Fruit fly (Drosophila melanogaster): ENCODE measurements around the gene CG12535.
A peak's percentile ranks its signal among the peaks of the same experiment; 100 is the strongest.

CG12535 gene

dm6 chrX:3476009-3476408, 27.3 kb upstream of the CG12535 start (continued):
- TF ChIP-seq luna (GFP tag; optimal IDR thresholded peaks at IDR 0.05) (no peak), tap (tag; optimal IDR thresholded peaks at IDR 0.05) (peak; percentile 28), slbo (GFP tag; IDR thresholded peaks at IDR 0.05) (no peak), HLHmδ (GFP tag; optimal IDR thresholded peaks at IDR 0.05) (no peak), vvl (GFP tag; IDR thresholded peaks at IDR 0.05) (0 out of 2 replicates have a peak, but pooled peaks have one; percentile 24), Taf1 (GFP tag; IDR thresholded peaks at IDR 0.05) (no peak), CG13624 (GFP tag; optimal IDR thresholded peaks at IDR 0.05) (no peak), CG11247 (GFP tag; IDR thresholded peaks at IDR 0.05) (no peak), CG17186 (GFP tag; optimal IDR thresholded peaks at IDR 0.05) (no peak), gcm2 (GFP tag; optimal IDR thresholded peaks at IDR 0.05) (no peak), aop (GFP tag; IDR thresholded peaks at IDR 0.05) (no peak), phol (tag; optimal IDR thresholded peaks at IDR 0.05) (peak; percentile 62), Rx (GFP tag; IDR thresholded peaks at IDR 0.05) (no peak), CG18764 (GFP tag; optimal IDR thresholded peaks at IDR 0.05) (no peak), D19A (tag; optimal IDR thresholded peaks at IDR 0.05) (peak; percentile 11), Pdp1 (GFP tag; optimal IDR thresholded peaks at IDR 0.05) (peak; percentile 18 to 36), CG30403 (GFP tag; optimal IDR thresholded peaks at IDR 0.05) (peak; percentile 49), ken (GFP tag; IDR thresholded peaks at IDR 0.05) (0 out of 3 replicates have a peak, but pooled peaks have one; percentile 15), Dref (GFP tag; IDR thresholded peaks at IDR 0.05) (no peak), pho (GFP tag; optimal IDR thresholded peaks at IDR 0.05) (no peak), BEAF-32 (GFP tag; optimal IDR thresholded peaks at IDR 0.05) (no peak), CG9727 (GFP tag; optimal IDR thresholded peaks at IDR 0.05) (peak; percentile 50), nerfin-2 (GFP tag; IDR thresholded peaks at IDR 0.05; ENCODE audit: partially characterized antibody) (no peak), Chrac-16 (GFP tag; optimal IDR thresholded peaks at IDR 0.05) (peak; percentile 31), CHES-1-like (GFP tag; optimal IDR thresholded peaks at IDR 0.05) (no peak), CG14014 (GFP tag; IDR thresholded peaks at IDR 0.05) (0 out of 2 replicates have a peak, but pooled peaks have one; percentile 26), corto (GFP tag; optimal IDR thresholded peaks at IDR 0.05) (no peak), cg (GFP tag; optimal IDR thresholded peaks at IDR 0.05) (no peak), CG3847 (GFP tag; IDR thresholded peaks at IDR 0.05) (no peak), Ssrp (tag; optimal IDR thresholded peaks at IDR 0.05) (peak; percentile 52), CG9876 (GFP tag; optimal IDR thresholded peaks at IDR 0.05) (no peak), gsb-n (tag; optimal IDR thresholded peaks at IDR 0.05) (no peak), Fer3 (tag; optimal IDR thresholded peaks at IDR 0.05) (peak; percentile 8), p53 (GFP tag; optimal IDR thresholded peaks at IDR 0.05) (no peak), Ptx1 (GFP tag; IDR thresholded peaks at IDR 0.05) (peak; percentile 42), CG12219 (GFP tag; optimal IDR thresholded peaks at IDR 0.05) (no peak), tna (GFP tag; IDR thresholded peaks at IDR 0.05; ENCODE audit: partially characterized antibody) (no peak), HLH4C (GFP tag; IDR thresholded peaks at IDR 0.05; ENCODE audit: partially characterized antibody) (no peak), nau (GFP tag; optimal IDR thresholded peaks at IDR 0.05) (no peak), nerfin-1 (tag; optimal IDR thresholded peaks at IDR 0.05) (no peak), Optix (GFP tag; IDR thresholded peaks at IDR 0.05) (no peak), HLH54F (GFP tag; optimal IDR thresholded peaks at IDR 0.05) (peak; percentile 2), CG14965 (GFP tag; optimal IDR thresholded peaks at IDR 0.05; ENCODE audit: borderline replicate concordance) (no peak), Asciz (GFP tag; optimal IDR thresholded peaks at IDR 0.05) (peak; percentile 14), CG10321 (GFP tag; IDR thresholded peaks at IDR 0.05) (no peak), gcm (GFP tag; optimal IDR thresholded peaks at IDR 0.05) (no peak), pros (GFP tag; optimal IDR thresholded peaks at IDR 0.05) (no peak), CG9797 (GFP tag; optimal IDR thresholded peaks at IDR 0.05) (no peak), CG31365 (tag; optimal IDR thresholded peaks at IDR 0.05) (no peak), CG10267 (tag; optimal IDR thresholded peaks at IDR 0.05) (peak; percentile 31), hbn (GFP tag; IDR thresholded peaks at IDR 0.05; ENCODE audit: partially characterized antibody) (no peak)
